Fruit fly (Drosophila melanogaster): ENCODE results near the gene CG15771.

The CG15771 gene

dm6 chrX:5764001-5764892 lies 8.9 kb downstream of the CG15771 start, which contains the start of the genes MAPk-Ak2 and CG42699 (continued):
- TF ChIP-seq crp (GFP tag; optimal IDR thresholded peaks at IDR 0.05) (peak in 1 of 2 experiments; percentile 56), Drgx (GFP tag; IDR thresholded peaks at IDR 0.05) (no peak), CG10209 (GFP tag; optimal IDR thresholded peaks at IDR 0.05) (peak; percentile 78), Bdp1 (GFP tag; optimal IDR thresholded peaks at IDR 0.05) (peak; percentile 71), D (optimal IDR thresholded peaks at IDR 0.05) (no peak), D (GFP tag; optimal IDR thresholded peaks at IDR 0.05) (peak; percentile 74), sd (tag; optimal IDR thresholded peaks at IDR 0.05) (peak; percentile 92), Fer1 (GFP tag; optimal IDR thresholded peaks at IDR 0.05) (peak; percentile 85), Gsc (GFP tag; IDR thresholded peaks at IDR 0.05) (no peak), ase (GFP tag; IDR thresholded peaks at IDR 0.05) (no peak), CG17359 (tag; optimal IDR thresholded peaks at IDR 0.05) (peak; percentile 85), Six4 (GFP tag; optimal IDR thresholded peaks at IDR 0.05) (peak; percentile 47), CG7372 (GFP tag; IDR thresholded peaks at IDR 0.05) (peak; percentile 38; the same call in 1 of the 2 replicates), ewg (GFP tag; optimal IDR thresholded peaks at IDR 0.05) (peak; percentile 71), Hmr (GFP tag; optimal IDR thresholded peaks at IDR 0.05) (peak; percentile 90), bsh (GFP tag; optimal IDR thresholded peaks at IDR 0.05) (peak; percentile 60 to 76), stc (GFP tag; IDR thresholded peaks at IDR 0.05) (peak; percentile 58; the same call in 1 of the 2 replicates), Hr39 (optimal IDR thresholded peaks at IDR 0.05) (no peak), dpn (GFP tag; optimal IDR thresholded peaks at IDR 0.05) (peak; percentile 48 to 82), Oli (tag; optimal IDR thresholded peaks at IDR 0.05) (peak; percentile 3), CG2889 (GFP tag; IDR thresholded peaks at IDR 0.05) (no peak), Xbp1 (GFP tag; optimal IDR thresholded peaks at IDR 0.05) (peak; percentile 0), corto (GFP tag; optimal IDR thresholded peaks at IDR 0.05) (no peak), CG15601 (tag; optimal IDR thresholded peaks at IDR 0.05) (peak; percentile 87), mirr (GFP tag; optimal IDR thresholded peaks at IDR 0.05) (peak; percentile 89), CG18011 (GFP tag; optimal IDR thresholded peaks at IDR 0.05) (peak; percentile 29), Dbx (GFP tag; IDR thresholded peaks at IDR 0.05) (peak; percentile 62; the same call in 1 of the 3 replicates), Oaz (GFP tag; IDR thresholded peaks at IDR 0.05) (no peak), CG6765 (GFP tag; optimal IDR thresholded peaks at IDR 0.05) (peak; percentile 82), Myb (GFP tag; optimal IDR thresholded peaks at IDR 0.05) (peak; percentile 84), Atf-2 (GFP tag; optimal IDR thresholded peaks at IDR 0.05) (peak; percentile 74), CG34224 (GFP tag; IDR thresholded peaks at IDR 0.05; ENCODE audit: partially characterized antibody) (peak; percentile 16; the same call in 2 of the 3 replicates), ind (GFP tag; optimal IDR thresholded peaks at IDR 0.05) (peak; percentile 21), disco-r (GFP tag; optimal IDR thresholded peaks at IDR 0.05) (peak; percentile 68), jing (GFP tag; optimal IDR thresholded peaks at IDR 0.05) (no peak), wor (GFP tag; IDR thresholded peaks at IDR 0.05) (no peak), ato (GFP tag; IDR thresholded peaks at IDR 0.05; ENCODE audit: partially characterized antibody) (peak; percentile 69), so (GFP tag; IDR thresholded peaks at IDR 0.05) (peak; percentile 86), CG15479 (GFP tag; optimal IDR thresholded peaks at IDR 0.05) (no peak), CG2116 (GFP tag; optimal IDR thresholded peaks at IDR 0.05) (peak; percentile 96), trh (GFP tag; optimal IDR thresholded peaks at IDR 0.05) (peak; percentile 57), CG4282 (GFP tag; optimal IDR thresholded peaks at IDR 0.05) (peak; percentile 65), CG3407 (GFP tag; optimal IDR thresholded peaks at IDR 0.05) (peak; percentile 90), bab2 (GFP tag; optimal IDR thresholded peaks at IDR 0.05) (peak; percentile 85), CG13894 (tag; optimal IDR thresholded peaks at IDR 0.05) (peak; percentile 90), fd96Cb (tag; optimal IDR thresholded peaks at IDR 0.05) (peak; percentile 39), CG10147 (GFP tag; optimal IDR thresholded peaks at IDR 0.05) (no peak), twi (tag; optimal IDR thresholded peaks at IDR 0.05) (peak; percentile 15)

All from whole organism, embryonic.